Worm (Caenorhabditis elegans) whole organism, L1 larva: ENCODE data around the gene C35A5.10.

Experiments used
- nhr-19 ChIP-seq: fragments of 200-800 bp; sonication (Bioruptor generic); conservative IDR thresholded peaks from 2 replicates; pipeline ENCODE4 v1.3.6; 2022; ENCODE audit warnings: missing genetic modification characterization, missing compliant biosample characterization

C35A5.10 gene

ce11 chrV:10549717-10550116, 45.7 kb downstream of the C35A5.10 start, which contains the start of gene F32G8.2:
Gene F32G8.2 (plus strand): TSS chrV:10550017.
- no peak for TF ChIP-seq nhr-19 (GFP tag; lab: Robert Waterston, UW)
